Worm (Caenorhabditis elegans): ENCODE data around the gene cec-7.

Gene cec-7

ce11 chrIII:12842858-12843257, 34.5 kb downstream of the cec-7 start (continued):
- no peak for TF ChIP-seq rec-8 (tag; optimal IDR thresholded peaks at IDR 0.05)
- TF ChIP-seq D2030.7 (GFP tag; IDR thresholded peaks at IDR 0.05), result no peak
- no peak for TF ChIP-seq T26A5.8 (tag; optimal IDR thresholded peaks at IDR 0.05)
- TF ChIP-seq F10E7.11 (tag; optimal IDR thresholded peaks at IDR 0.05), result no peak
- TF ChIP-seq ztf-26 (tag; optimal IDR thresholded peaks at IDR 0.05), result peak; percentile 81
- no peak for TF ChIP-seq hlh-12 (tag; optimal IDR thresholded peaks at IDR 0.05)
- TF ChIP-seq tbx-9 (tag; optimal IDR thresholded peaks at IDR 0.05; ENCODE audit: borderline replicate concordance), result no peak
- TF ChIP-seq hlh-26 (GFP tag; conservative IDR thresholded peaks at IDR 0.05), result no peak
- no peak for TF ChIP-seq ceh-100 (GFP tag; IDR thresholded peaks at IDR 0.05)
- no peak for TF ChIP-seq pbrm-1 (GFP tag; IDR thresholded peaks at IDR 0.05)
- no peak for TF ChIP-seq lsl-1 (GFP tag; optimal IDR thresholded peaks at IDR 0.05)
- TF ChIP-seq ztf-6 (GFP tag; IDR thresholded peaks at IDR 0.05), result no peak
- TF ChIP-seq somi-1 (GFP tag; optimal IDR thresholded peaks at IDR 0.05), result peak; percentile 74

ce11 chrIII:12841328-12841727, 36.0 kb downstream of the cec-7 start:
- TF ChIP-seq hsf-1 (GFP tag; IDR thresholded peaks at IDR 0.05) (no peak), cebp-1 (GFP tag; IDR thresholded peaks at IDR 0.05) (no peak), cebp-1 (tag; optimal IDR thresholded peaks at IDR 0.05) (peak; percentile 21), Y67H2A.10 (GFP tag; conservative IDR thresholded peaks at IDR 0.05) (no peak), lin-35 (GFP tag; optimal IDR thresholded peaks at IDR 0.05) (no peak), lin-40 (tag; optimal IDR thresholded peaks at IDR 0.05) (peak; percentile 70), zfh-2 (GFP tag; conservative IDR thresholded peaks at IDR 0.05) (no peak), F57C9.4 (tag; optimal IDR thresholded peaks at IDR 0.05) (no peak), sptf-2 (GFP tag; optimal IDR thresholded peaks at IDR 0.05) (no peak), hmg-1.2 (GFP tag; IDR thresholded peaks at IDR 0.05) (peak; percentile 27; the same call in 1 of the 2 replicates), somi-1 (GFP tag; optimal IDR thresholded peaks at IDR 0.05) (peak; percentile 51), T26A5.8 (tag; optimal IDR thresholded peaks at IDR 0.05) (no peak), ztf-26 (tag; optimal IDR thresholded peaks at IDR 0.05) (peak; percentile 0), ztf-3 (GFP tag; optimal IDR thresholded peaks at IDR 0.05) (no peak), nhr-179 (tag; optimal IDR thresholded peaks at IDR 0.05) (no peak), lsy-27 (tag; optimal IDR thresholded peaks at IDR 0.05; ENCODE audit: borderline replicate concordance, insufficient read depth) (no peak), ceh-58 (GFP tag; IDR thresholded peaks at IDR 0.05) (no peak), zim-3 (tag; optimal IDR thresholded peaks at IDR 0.05) (no peak), nhr-80 (tag; optimal IDR thresholded peaks at IDR 0.05) (peak; percentile 27), F57A8.1 (GFP tag; optimal IDR thresholded peaks at IDR 0.05) (no peak), ztf-28 (GFP tag; IDR thresholded peaks at IDR 0.05) (no peak)

ce11 chrIII:12840204-12840603, 37.2 kb downstream of the cec-7 start:
- no peak for TF ChIP-seq F22D6.2 (tag; optimal IDR thresholded peaks at IDR 0.05)
- TF ChIP-seq efl-1 (GFP tag; optimal IDR thresholded peaks at IDR 0.05), result peak; percentile 50
- no peak for TF ChIP-seq Y67H2A.10 (GFP tag; conservative IDR thresholded peaks at IDR 0.05)
- peak; percentile 88 for TF ChIP-seq aptf-2 (GFP tag; conservative IDR thresholded peaks at IDR 0.05)
- TF ChIP-seq nhr-179 (tag; optimal IDR thresholded peaks at IDR 0.05), result no peak
- peak; percentile 52; the same call in 1 of the 2 replicates for TF ChIP-seq madf-6 (GFP tag; IDR thresholded peaks at IDR 0.05)
- TF ChIP-seq snpc-1.1 (tag; optimal IDR thresholded peaks at IDR 0.05; ENCODE audit: insufficient read depth), result no peak
- 0 out of 2 replicates have a peak, but pooled peaks have one; percentile 11 for TF ChIP-seq madf-8 (GFP tag; conservative IDR thresholded peaks at IDR 0.05)
